Worm (Caenorhabditis elegans) whole organism, mixed stage, embryonic: ENCODE results near the gene mrps-33.
A peak's percentile ranks its signal among the peaks of the same experiment; 100 is the strongest.

Experiments used
- M03D4.4 ChIP-seq: sonication (generic microtip); optimal IDR thresholded peaks from 2 replicates; lab custom pipeline; 2017; ENCODE audit warnings: mild to moderate bottlenecking, missing genetic modification characterization, missing compliant biosample characterization
- bed-3 ChIP-seq: fragments of 200-800 bp; sonication (Bioruptor generic); optimal IDR thresholded peaks from 3 replicates; lab custom pipeline; 2018; ENCODE audit warnings: mild to moderate bottlenecking, missing genetic modification characterization, moderate library complexity, missing compliant biosample characterization
- blmp-1 ChIP-seq: fragments of 150-350 bp; optimal IDR thresholded peaks from 2 replicates; lab custom pipeline; 2014; ENCODE audit warnings: missing biosample characterization, missing genetic modification characterization
- ceh-39 ChIP-seq: fragments of 150-350 bp; optimal IDR thresholded peaks from 2 replicates; lab custom pipeline; 2014; ENCODE audit warnings: missing biosample characterization, missing genetic modification characterization
- ceh-43 ChIP-seq: fragments of 200-800 bp; sonication (Bioruptor generic); optimal IDR thresholded peaks from 2 replicates; lab custom pipeline; 2018; ENCODE audit warnings: mild to moderate bottlenecking, missing genetic modification characterization, moderate library complexity, missing compliant biosample characterization
- ceh-83 ChIP-seq: fragments of 200-800 bp; sonication (Bioruptor generic); optimal IDR thresholded peaks from 2 replicates; lab custom pipeline; 2018; ENCODE audit warnings: mild to moderate bottlenecking, missing genetic modification characterization, missing compliant biosample characterization
- ces-1 ChIP-seq: fragments of 150-350 bp; optimal IDR thresholded peaks from 2 replicates; lab custom pipeline; 2014; ENCODE audit warnings: missing biosample characterization, missing genetic modification reagents, missing genetic modification characterization
- cnd-1 ChIP-seq: fragments of 200-800 bp; sonication (Bioruptor generic); optimal IDR thresholded peaks from 2 replicates; lab custom pipeline; 2018; ENCODE audit warnings: mild to moderate bottlenecking, missing genetic modification characterization, missing compliant biosample characterization
- drap-1 ChIP-seq: fragments of 200-800 bp; sonication (Bioruptor generic); optimal IDR thresholded peaks from 3 replicates; lab custom pipeline; 2018; ENCODE audit warnings: mild to moderate bottlenecking, missing genetic modification characterization, missing compliant biosample characterization
- elt-1 ChIP-seq: sonication (generic microtip); optimal IDR thresholded peaks from 2 replicates; lab custom pipeline; 2017; ENCODE audit warnings: missing genetic modification characterization, mild to moderate bottlenecking, missing compliant biosample characterization, antibody characterized with exemption, moderate library complexity, borderline replicate concordance; ENCODE audit not compliant: insufficient read depth
- elt-3 ChIP-seq: fragments of 150-350 bp; optimal IDR thresholded peaks from 2 replicates; lab custom pipeline; 2014; ENCODE audit warnings: missing biosample characterization, missing genetic modification characterization
- flh-1 ChIP-seq: fragments of 200-800 bp; sonication (Bioruptor generic); optimal IDR thresholded peaks from 2 replicates; lab custom pipeline; 2018; ENCODE audit warnings: mild to moderate bottlenecking, missing genetic modification characterization, moderate library complexity, missing compliant biosample characterization
- ham-2 ChIP-seq: fragments of 200-800 bp; sonication (Bioruptor generic); optimal IDR thresholded peaks from 2 replicates; lab custom pipeline; 2018; ENCODE audit warnings: mild to moderate bottlenecking, missing genetic modification characterization, missing compliant biosample characterization
- hlh-1 ChIP-seq: fragments of 150-350 bp; optimal IDR thresholded peaks from 2 replicates; lab custom pipeline; 2014; ENCODE audit warnings: missing biosample characterization, missing genetic modification reagents, missing genetic modification characterization
- lin-13 ChIP-seq: fragments of 150-350 bp; optimal IDR thresholded peaks from 2 replicates; lab custom pipeline; 2014; ENCODE audit warnings: missing biosample characterization, missing genetic modification characterization
- lin-32 ChIP-seq: fragments of 200-800 bp; sonication (Bioruptor generic); optimal IDR thresholded peaks from 2 replicates; lab custom pipeline; 2018; ENCODE audit warnings: mild to moderate bottlenecking, missing genetic modification characterization, missing compliant biosample characterization
- lsy-2 ChIP-seq: fragments of 150-350 bp; optimal IDR thresholded peaks from 2 replicates; lab custom pipeline; 2014; ENCODE audit warnings: missing biosample characterization, missing genetic modification characterization
- mab-5 ChIP-seq: fragments of 150-350 bp; optimal IDR thresholded peaks from 2 replicates; lab custom pipeline; 2014; ENCODE audit warnings: missing biosample characterization, missing genetic modification characterization
- mep-1 ChIP-seq: fragments of 150-350 bp; optimal IDR thresholded peaks from 2 replicates; lab custom pipeline; 2017; ENCODE audit warnings: missing biosample characterization, missing genetic modification reagents, missing genetic modification characterization, inconsistent platforms
- mls-2 ChIP-seq: sonication (generic microtip); optimal IDR thresholded peaks from 2 replicates; lab custom pipeline; 2016; ENCODE audit warnings: mild to moderate bottlenecking, missing genetic modification characterization, moderate library complexity, missing compliant biosample characterization
- nhr-12 ChIP-seq: fragments of 150-350 bp; optimal IDR thresholded peaks from 2 replicates; lab custom pipeline; 2014; ENCODE audit warnings: missing biosample characterization, missing genetic modification characterization
- nhr-2 ChIP-seq: fragments of 150-350 bp; optimal IDR thresholded peaks from 2 replicates; lab custom pipeline; 2014; ENCODE audit warnings: missing biosample characterization, missing genetic modification characterization
- nhr-237 ChIP-seq: fragments of 150-350 bp; optimal IDR thresholded peaks from 2 replicates; lab custom pipeline; 2014; ENCODE audit warnings: missing biosample characterization, missing genetic modification characterization
- nhr-28 ChIP-seq: fragments of 150-350 bp; optimal IDR thresholded peaks from 2 replicates; lab custom pipeline; 2014; ENCODE audit warnings: missing biosample characterization, missing genetic modification characterization
- nhr-76 ChIP-seq: sonication (generic microtip); optimal IDR thresholded peaks from 2 replicates; lab custom pipeline; 2017; ENCODE audit warnings: missing biosample characterization, missing genetic modification characterization
- pha-4 ChIP-seq: fragments of 150-350 bp; optimal IDR thresholded peaks from 2 replicates; lab custom pipeline; 2018; ENCODE audit warnings: missing biosample characterization, missing genetic modification reagents, missing genetic modification characterization
- sem-2 ChIP-seq: fragments of 200-800 bp; sonication (Bioruptor generic); optimal IDR thresholded peaks from 2 replicates; lab custom pipeline; 2018; ENCODE audit warnings: mild to moderate bottlenecking, missing genetic modification characterization, missing compliant biosample characterization
- snpc-4 ChIP-seq: fragments of 150-350 bp; optimal IDR thresholded peaks from 2 replicates; lab custom pipeline; 2014; ENCODE audit warnings: missing biosample characterization, missing genetic modification characterization
- sptf-1 ChIP-seq: sonication (generic microtip); optimal IDR thresholded peaks from 2 replicates; lab custom pipeline; 2017; ENCODE audit warnings: mild to moderate bottlenecking, missing genetic modification characterization, moderate library complexity, missing compliant biosample characterization
- tbx-8 ChIP-seq: fragments of 200-800 bp; sonication (Bioruptor generic); optimal IDR thresholded peaks from 2 replicates; lab custom pipeline; 2018; ENCODE audit warnings: mild to moderate bottlenecking, missing genetic modification characterization, moderate library complexity, missing compliant biosample characterization
- unc-120 ChIP-seq: sonication (generic microtip); optimal IDR thresholded peaks from 2 replicates; lab custom pipeline; 2017; ENCODE audit warnings: missing genetic modification characterization, missing compliant biosample characterization; ENCODE audit not compliant: poor library complexity, severe bottlenecking
- unc-39 ChIP-seq: fragments of 150-350 bp; optimal IDR thresholded peaks from 2 replicates; lab custom pipeline; 2014; ENCODE audit warnings: missing biosample characterization, missing genetic modification characterization
- unc-62 ChIP-seq: fragments of 150-350 bp; optimal IDR thresholded peaks from 2 replicates; lab custom pipeline; 2014; ENCODE audit warnings: missing biosample characterization, missing genetic modification reagents, missing genetic modification characterization
- zip-8 ChIP-seq: fragments of 150-350 bp; optimal IDR thresholded peaks from 2 replicates; lab custom pipeline; 2014; ENCODE audit warnings: missing biosample characterization, missing genetic modification characterization
- ztf-11 ChIP-seq: fragments of 150-350 bp; optimal IDR thresholded peaks from 2 replicates; lab custom pipeline; 2014; ENCODE audit warnings: missing biosample characterization, missing genetic modification characterization

mrps-33 gene

DNA sequence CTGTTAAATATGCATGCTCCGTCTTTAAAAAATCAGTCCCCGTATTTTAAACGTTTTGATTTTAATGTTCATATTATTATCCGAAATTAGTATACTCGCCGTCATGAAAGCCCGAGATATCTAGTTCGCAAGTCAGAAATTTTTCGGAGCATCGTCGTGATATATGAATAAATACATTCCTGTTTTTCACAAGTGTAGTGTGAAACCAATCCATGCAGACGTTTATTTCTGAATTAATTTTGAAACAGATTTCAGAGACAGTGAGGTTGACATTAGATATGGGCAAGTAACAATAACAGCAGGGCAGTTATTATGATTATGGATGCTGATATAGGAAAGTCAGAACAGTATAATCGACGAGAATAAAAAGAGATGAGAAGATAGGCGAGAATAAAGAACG, 12.7 kb upstream of the mrps-33 start:
- TF ChIP-seq mls-2 (tag; lab: Kevin White, UChicago) (no peak), drap-1 (GFP tag; lab: Kevin White, UChicago) (no peak), nhr-28 (tag; lab: Kevin White, UChicago) (no peak), lin-13 (no peak), nhr-2 (tag; lab: Kevin White, UChicago) (no peak), lsy-2 (no peak), blmp-1 (tag; lab: Kevin White, UChicago) (no peak), mab-5 (tag; lab: Kevin White, UChicago) (no peak), cnd-1 (tag; lab: Kevin White, UChicago) (no peak), ham-2 (GFP tag; lab: Kevin White, UChicago) (no peak), zip-8 (tag; lab: Kevin White, UChicago) (no peak), ceh-83 (GFP tag; lab: Kevin White, UChicago) (no peak), ceh-39 (no peak), sptf-1 (no peak), unc-39 (no peak), elt-1 (tag; lab: Kevin White, UChicago) (no peak), ces-1 (no peak), nhr-237 (tag; lab: Kevin White, UChicago) (no peak), flh-1 (no peak), unc-120 (no peak)

DNA sequence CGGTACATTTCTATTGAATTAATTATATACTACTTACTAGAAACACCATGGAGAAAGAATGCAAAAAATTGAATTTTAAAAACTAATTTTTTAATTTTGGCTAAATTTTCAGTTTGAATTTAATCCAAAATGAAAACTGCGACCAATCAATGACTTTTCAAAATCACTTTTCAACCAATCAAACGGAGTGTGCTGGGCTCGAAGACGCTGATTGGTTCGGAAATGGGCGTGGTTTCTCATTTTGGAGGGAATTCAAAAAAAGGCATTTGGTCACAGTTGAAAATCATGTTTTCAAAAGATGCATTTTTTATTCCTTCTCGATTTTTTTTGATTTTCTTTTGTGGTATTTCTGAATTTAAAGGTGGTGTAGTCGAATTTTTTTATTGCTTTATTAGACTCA, 9.1 kb upstream of the mrps-33 start:
- TF ChIP-seq sem-2 (no peak), M03D4.4 (tag; lab: Kevin White, UChicago) (no peak), drap-1 (GFP tag; lab: Kevin White, UChicago) (no peak), flh-1 (no peak), lin-32 (GFP tag; lab: Kevin White, UChicago) (no peak), mep-1 (no peak), nhr-237 (tag; lab: Kevin White, UChicago) (no peak), sptf-1 (no peak), nhr-28 (tag; lab: Kevin White, UChicago) (no peak), zip-8 (tag; lab: Kevin White, UChicago) (no peak), pha-4 (tag; lab: Kevin White, UChicago) (no peak)

- no peak for TF ChIP-seq ztf-11 (tag; lab: Kevin White, UChicago)
- no peak for TF ChIP-seq unc-39
- no peak for TF ChIP-seq zip-8 (tag; lab: Kevin White, UChicago)
- TF ChIP-seq drap-1 (GFP tag; lab: Kevin White, UChicago): no peak
- TF ChIP-seq ceh-43 (GFP tag; lab: Kevin White, UChicago): no peak
- TF ChIP-seq ces-1: no peak
- no peak for TF ChIP-seq cnd-1 (tag; lab: Kevin White, UChicago)
- TF ChIP-seq nhr-28 (tag; lab: Kevin White, UChicago): no peak
- no peak for TF ChIP-seq lin-13
- no peak for TF ChIP-seq blmp-1 (tag; lab: Kevin White, UChicago)
- no peak for TF ChIP-seq ceh-83 (GFP tag; lab: Kevin White, UChicago)
Observed at ce11 chrIV:8745591-8746302, 5.9 kb upstream of the mrps-33 start, which contains the start of the genes F20C5.7 and parg-1. Gene F20C5.7, minus strand, starts transcription at chrIV:8745691. Gene parg-1, plus strand, starts transcription at chrIV:8746252.

DNA sequence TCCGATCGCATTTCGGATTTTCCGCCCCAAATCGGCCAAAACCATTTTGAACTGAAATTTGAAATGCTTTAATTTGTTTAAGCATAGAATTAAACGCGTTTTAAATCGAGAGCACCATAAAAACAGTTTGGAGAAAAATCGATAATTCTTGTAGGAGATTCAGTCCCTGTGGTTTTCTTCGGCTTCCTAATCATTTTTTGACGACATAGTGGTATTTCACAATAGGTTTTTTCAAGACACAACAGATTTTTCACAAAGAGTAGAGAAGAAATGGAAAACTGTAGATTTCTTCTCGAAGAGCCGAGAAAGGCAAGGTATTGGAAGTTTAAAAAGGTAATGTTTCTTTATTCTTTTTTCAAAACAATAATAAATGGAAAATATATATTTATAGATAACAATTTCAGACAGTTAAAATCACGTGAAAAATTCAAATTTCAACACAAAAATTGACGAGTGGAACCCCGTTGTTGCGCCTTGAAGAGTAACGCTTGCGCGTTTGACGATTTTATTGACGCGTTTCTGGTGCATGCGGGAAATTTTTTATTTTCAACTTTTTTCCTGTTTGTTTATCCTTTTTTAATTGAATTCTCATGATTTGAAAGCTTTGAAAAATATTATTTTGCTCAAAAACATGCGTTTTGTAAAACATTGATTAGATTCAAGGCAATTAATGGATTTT, 4.0 kb upstream of the mrps-33 start, which contains the start of gene F21D5.7:
F21D5.7 (minus strand) TSS at position 51 of the 679 bp plus-strand sequence.
- peak; percentile 65 for TF ChIP-seq lsy-2
- no peak for TF ChIP-seq mab-5 (tag; lab: Kevin White, UChicago)
- no peak for TF ChIP-seq sem-2
- TF ChIP-seq pha-4 (tag; lab: Kevin White, UChicago): peak; percentile 36
- TF ChIP-seq ceh-39: no peak
- no peak for TF ChIP-seq unc-120
- no peak for TF ChIP-seq mls-2 (tag; lab: Kevin White, UChicago)
- no peak for TF ChIP-seq hlh-1
- TF ChIP-seq ces-1: peak; percentile 28
- no peak for TF ChIP-seq nhr-2 (tag; lab: Kevin White, UChicago)
- TF ChIP-seq mep-1: peak; percentile 49
- TF ChIP-seq nhr-12: no peak
- peak; percentile 1 for TF ChIP-seq lin-13
- peak; percentile 31 for TF ChIP-seq sptf-1
- no peak for TF ChIP-seq bed-3
- TF ChIP-seq lin-32 (GFP tag; lab: Kevin White, UChicago): no peak
- TF ChIP-seq snpc-4 (tag; lab: Kevin White, UChicago): no peak
- TF ChIP-seq ztf-11 (tag; lab: Kevin White, UChicago): no peak
- no peak for TF ChIP-seq ceh-43 (GFP tag; lab: Kevin White, UChicago)
- no peak for TF ChIP-seq elt-3 (tag; lab: Kevin White, UChicago)
- no peak for TF ChIP-seq nhr-76 (tag; lab: Kevin White, UChicago)
- no peak for TF ChIP-seq cnd-1 (tag; lab: Kevin White, UChicago)
- TF ChIP-seq nhr-237 (tag; lab: Kevin White, UChicago): peak; percentile 33
- TF ChIP-seq flh-1: no peak
- TF ChIP-seq nhr-28 (tag; lab: Kevin White, UChicago): no peak
- TF ChIP-seq zip-8 (tag; lab: Kevin White, UChicago): no peak
- no peak for TF ChIP-seq ham-2 (GFP tag; lab: Kevin White, UChicago)
- TF ChIP-seq M03D4.4 (tag; lab: Kevin White, UChicago): no peak
- no peak for TF ChIP-seq blmp-1 (tag; lab: Kevin White, UChicago)
- TF ChIP-seq drap-1 (GFP tag; lab: Kevin White, UChicago): no peak
- no peak for TF ChIP-seq tbx-8 (GFP tag; lab: Kevin White, UChicago)
- TF ChIP-seq unc-62 (GFP tag; lab: Kevin White, UChicago): no peak
- TF ChIP-seq elt-1 (tag; lab: Kevin White, UChicago): no peak
- no peak for TF ChIP-seq unc-39
- TF ChIP-seq ceh-83 (GFP tag; lab: Kevin White, UChicago): no peak
